Fruit fly (Drosophila melanogaster) whole organism, embryonic: Measurements from ENCODE around the gene nAChRalpha7.
A peak's percentile ranks its signal among the peaks of the same experiment; 100 is the strongest.

ENCODE experiments used
- Aef1 ChIP-seq: fragments of 200-800 bp; sonication (Bioruptor generic); IDR thresholded peaks from 3 replicates; pipeline ENCODE4 v1.3.6; 2022; ENCODE audit warnings: missing biosample characterization, missing genetic modification characterization
- Bgb ChIP-seq: fragments of 200-800 bp; sonication (Bioruptor generic); IDR thresholded peaks from 2 replicates; pipeline ENCODE4 v1.3.6; 2022; ENCODE audit warnings: missing biosample characterization, missing genetic modification characterization; ENCODE audit not compliant: partially characterized antibody
- CG13287 ChIP-seq: fragments of 200-800 bp; sonication (Bioruptor generic); IDR thresholded peaks from 2 replicates; pipeline ENCODE4 v1.3.6; 2022; ENCODE audit warnings: missing biosample characterization, missing genetic modification characterization; ENCODE audit not compliant: partially characterized antibody
- CG17829 ChIP-seq: fragments of 200-800 bp; optimal IDR thresholded peaks from 2 replicates; lab custom pipeline; 2019; ENCODE audit warnings: missing biosample characterization, mild to moderate bottlenecking, missing genetic modification characterization, moderate library complexity
- CG2116 ChIP-seq: fragments of 200-800 bp; sonication (Bioruptor generic); optimal IDR thresholded peaks from 3 replicates; lab custom pipeline; 2018; ENCODE audit warnings: missing biosample characterization, mild to moderate bottlenecking, missing genetic modification characterization
- CG2678 ChIP-seq: fragments of 200-800 bp; sonication (Bioruptor generic); optimal IDR thresholded peaks from 3 replicates; lab custom pipeline; 2019; ENCODE audit warnings: missing biosample characterization, mild to moderate bottlenecking, missing genetic modification characterization, moderate library complexity
- CG32532 ChIP-seq: fragments of 200-800 bp; sonication (Bioruptor generic); IDR thresholded peaks from 2 replicates; pipeline ENCODE4 v1.3.6; 2022; ENCODE audit warnings: missing biosample characterization, missing genetic modification characterization
- CG32767 ChIP-seq: fragments of 200-800 bp; sonication (Bioruptor generic); IDR thresholded peaks from 2 replicates; pipeline ENCODE4 v1.3.6; 2022; ENCODE audit warnings: missing biosample characterization, missing genetic modification characterization
- CG5245 ChIP-seq: fragments of 200-800 bp; sonication (Bioruptor generic); optimal IDR thresholded peaks from 3 replicates; lab custom pipeline; 2016; ENCODE audit warnings: missing biosample characterization, missing genetic modification characterization
- CG5953 ChIP-seq: fragments of 200-800 bp; sonication (Bioruptor generic); IDR thresholded peaks from 2 replicates; pipeline ENCODE4 v1.3.6; 2022; ENCODE audit warnings: missing biosample characterization, missing genetic modification characterization
- CG8281 ChIP-seq: fragments of 200-800 bp; sonication (Bioruptor generic); optimal IDR thresholded peaks from 2 replicates; lab custom pipeline; 2018; ENCODE audit warnings: missing biosample characterization, mild to moderate bottlenecking, missing genetic modification characterization, moderate library complexity
- CG8388 ChIP-seq: fragments of 200-800 bp; sonication (Bioruptor generic); optimal IDR thresholded peaks from 2 replicates; lab custom pipeline; 2019; ENCODE audit warnings: missing biosample characterization, mild to moderate bottlenecking, missing genetic modification characterization, moderate library complexity
- CG8924 ChIP-seq: fragments of 200-800 bp; optimal IDR thresholded peaks from 3 replicates; lab custom pipeline; 2019; ENCODE audit warnings: missing biosample characterization, mild to moderate bottlenecking, missing genetic modification characterization, moderate library complexity
- CG8944 ChIP-seq: fragments of 200-800 bp; sonication (Bioruptor generic); optimal IDR thresholded peaks from 3 replicates; lab custom pipeline; 2016; ENCODE audit warnings: missing biosample characterization, missing genetic modification characterization
- CG9609 ChIP-seq: fragments of 200-800 bp; sonication (Bioruptor generic); optimal IDR thresholded peaks from 3 replicates; lab custom pipeline; 2016; ENCODE audit warnings: missing biosample characterization, missing genetic modification characterization
- CG9797 ChIP-seq: fragments of 200-800 bp; sonication (Bioruptor generic); optimal IDR thresholded peaks from 3 replicates; lab custom pipeline; 2018; ENCODE audit warnings: missing biosample characterization, mild to moderate bottlenecking, missing genetic modification characterization
- CoRest ChIP-seq: fragments of 200-800 bp; sonication (Bioruptor generic); optimal IDR thresholded peaks from 3 replicates; lab custom pipeline; 2018; ENCODE audit warnings: missing biosample characterization, mild to moderate bottlenecking, missing genetic modification characterization, moderate library complexity
- Deaf1 ChIP-seq: fragments of 200-800 bp; optimal IDR thresholded peaks from 3 replicates; lab custom pipeline; 2019; ENCODE audit warnings: missing biosample characterization, mild to moderate bottlenecking, missing genetic modification characterization, moderate library complexity
- Doc2 ChIP-seq: fragments of 200-800 bp; sonication (Bioruptor generic); IDR thresholded peaks from 2 replicates; pipeline ENCODE4 v1.3.6; 2022; ENCODE audit warnings: missing biosample characterization, missing genetic modification characterization
- Dp ChIP-seq: fragments of 200-800 bp; sonication (Bioruptor generic); optimal IDR thresholded peaks from 2 replicates; lab custom pipeline; 2018; ENCODE audit warnings: missing biosample characterization, mild to moderate bottlenecking, missing genetic modification characterization, moderate library complexity
- Hmx ChIP-seq: fragments of 200-800 bp; sonication (Bioruptor generic); optimal IDR thresholded peaks from 2 replicates; lab custom pipeline; 2016; ENCODE audit warnings: missing biosample characterization, missing genetic modification characterization
- NC2β ChIP-seq: fragments of 200-800 bp; sonication (Bioruptor generic); optimal IDR thresholded peaks from 2 replicates; lab custom pipeline; 2016; ENCODE audit warnings: missing biosample characterization, missing genetic modification characterization
- Oaz ChIP-seq: fragments of 200-800 bp; sonication (Bioruptor generic); IDR thresholded peaks from 2 replicates; pipeline ENCODE4 v1.3.6; 2022; ENCODE audit warnings: missing biosample characterization, missing genetic modification characterization
- Optix ChIP-seq: fragments of 200-800 bp; sonication (Bioruptor generic); IDR thresholded peaks from 3 replicates; pipeline ENCODE4 v1.3.6; 2022; ENCODE audit warnings: missing biosample characterization, missing genetic modification characterization
- Rfx ChIP-seq: fragments of 200-800 bp; sonication (Bioruptor generic); IDR thresholded peaks from 2 replicates; pipeline ENCODE4 v1.3.6; 2022; ENCODE audit warnings: missing biosample characterization, missing genetic modification characterization
- Sox100B ChIP-seq: fragments of 200-800 bp; sonication (Bioruptor generic); optimal IDR thresholded peaks from 3 replicates; lab custom pipeline; 2018; ENCODE audit warnings: missing biosample characterization, mild to moderate bottlenecking, missing genetic modification characterization
- Ssrp ChIP-seq: fragments of 200-800 bp; sonication (Bioruptor generic); optimal IDR thresholded peaks from 2 replicates; lab custom pipeline; 2018; ENCODE audit warnings: missing biosample characterization, mild to moderate bottlenecking, missing genetic modification characterization, moderate library complexity
- Xbp1 ChIP-seq: fragments of 200-800 bp; sonication (Bioruptor generic); optimal IDR thresholded peaks from 3 replicates; lab custom pipeline; 2016; ENCODE audit warnings: missing biosample characterization, mild to moderate bottlenecking, missing genetic modification characterization
- abd-A ChIP-seq: fragments of 200-800 bp; sonication (Bioruptor generic); optimal IDR thresholded peaks from 3 replicates; lab custom pipeline; 2019; ENCODE audit warnings: missing biosample characterization, mild to moderate bottlenecking, missing genetic modification characterization, moderate library complexity
- aop ChIP-seq: fragments of 200-800 bp; sonication (Bioruptor generic); IDR thresholded peaks from 2 replicates; pipeline ENCODE4 v1.3.6; 2022; ENCODE audit warnings: missing biosample characterization, missing genetic modification characterization
- cg ChIP-seq: fragments of 200-800 bp; sonication (Bioruptor generic); optimal IDR thresholded peaks from 3 replicates; lab custom pipeline; 2019; ENCODE audit warnings: missing biosample characterization, mild to moderate bottlenecking, missing genetic modification characterization, moderate library complexity
- cwo ChIP-seq: fragments of 200-800 bp; sonication (Bioruptor generic); optimal IDR thresholded peaks from 3 replicates; lab custom pipeline; 2017; ENCODE audit warnings: missing biosample characterization, missing genetic modification characterization, mild to moderate bottlenecking, moderate library complexity, missing genetic modification reagents
- danr ChIP-seq: fragments of 200-800 bp; sonication (Bioruptor generic); IDR thresholded peaks from 2 replicates; pipeline ENCODE4 v1.3.6; 2022; ENCODE audit warnings: missing biosample characterization, missing genetic modification characterization
- disco-r ChIP-seq: fragments of 200-800 bp; sonication (Bioruptor generic); optimal IDR thresholded peaks from 2 replicates; lab custom pipeline; 2016; ENCODE audit warnings: missing biosample characterization, missing genetic modification characterization
- fu2 ChIP-seq: fragments of 200-800 bp; sonication (Bioruptor generic); optimal IDR thresholded peaks from 2 replicates; lab custom pipeline; 2016; ENCODE audit warnings: missing biosample characterization, missing genetic modification characterization
- gsb ChIP-seq: fragments of 200-800 bp; sonication (Bioruptor generic); IDR thresholded peaks from 2 replicates; pipeline ENCODE4 v1.3.6; 2022; ENCODE audit warnings: missing biosample characterization, missing genetic modification characterization
- ind ChIP-seq: fragments of 200-800 bp; sonication (Bioruptor generic); optimal IDR thresholded peaks from 3 replicates; lab custom pipeline; 2016; ENCODE audit warnings: missing biosample characterization, missing genetic modification characterization
- jumu ChIP-seq: fragments of 200-800 bp; sonication (Bioruptor generic); optimal IDR thresholded peaks from 3 replicates; lab custom pipeline; 2016; ENCODE audit warnings: missing biosample characterization, missing genetic modification characterization
- mam ChIP-seq: fragments of 200-800 bp; sonication (Bioruptor generic); optimal IDR thresholded peaks from 3 replicates; lab custom pipeline; 2016; ENCODE audit warnings: missing biosample characterization, missing genetic modification characterization
- nom ChIP-seq: fragments of 200-800 bp; sonication (Bioruptor generic); optimal IDR thresholded peaks from 2 replicates; lab custom pipeline; 2017; ENCODE audit warnings: missing biosample characterization, missing genetic modification characterization, mild to moderate bottlenecking, moderate library complexity, missing genetic modification reagents
- pho ChIP-seq: fragments of 200-800 bp; sonication (Bioruptor generic); optimal IDR thresholded peaks from 2 replicates; lab custom pipeline; 2016; ENCODE audit warnings: missing biosample characterization, missing genetic modification characterization
- prd ChIP-seq, 3 experiments: fragments of >200 bp in 2 of 3; fragments of 200-800 bp in 1 of 3; sonication (Bioruptor generic) in 1 of 3; optimal IDR thresholded peaks in 2 of 3; IDR thresholded peaks in 1 of 3; 2 replicates in 2 of 3; 3 replicates in 1 of 3; pipeline versions ENCODE4 v1.3.6 to Lab custom; 2017 to 2022; ENCODE audit warnings: missing biosample characterization in 1 of 3, missing genetic modification characterization in 1 of 3
- seq ChIP-seq: fragments of 200-800 bp; sonication (Bioruptor generic); IDR thresholded peaks from 2 replicates; pipeline ENCODE4 v1.3.6; 2022; ENCODE audit warnings: missing biosample characterization, missing genetic modification characterization
- sob ChIP-seq: fragments of 200-800 bp; sonication (Bioruptor generic); IDR thresholded peaks from 2 replicates; pipeline ENCODE4 v1.3.6; 2022; ENCODE audit warnings: missing biosample characterization, missing genetic modification characterization
- vnd ChIP-seq: fragments of 200-800 bp; sonication (Bioruptor generic); IDR thresholded peaks from 3 replicates; pipeline ENCODE4 v1.3.6; 2022; ENCODE audit warnings: missing biosample characterization, missing genetic modification characterization; ENCODE audit not compliant: partially characterized antibody
- zen2 ChIP-seq: fragments of 200-800 bp; sonication (Bioruptor generic); IDR thresholded peaks from 3 replicates; pipeline ENCODE4 v1.3.6; 2022; ENCODE audit warnings: missing biosample characterization, missing genetic modification characterization; ENCODE audit not compliant: partially characterized antibody
- zfh1 ChIP-seq: fragments of 200-800 bp; sonication (Bioruptor generic); IDR thresholded peaks from 3 replicates; pipeline ENCODE4 v1.3.6; 2022; ENCODE audit warnings: missing biosample characterization, missing genetic modification characterization
- zfh2 ChIP-seq: fragments of 200-800 bp; sonication (Bioruptor generic); optimal IDR thresholded peaks from 2 replicates; lab custom pipeline; 2016; ENCODE audit warnings: missing biosample characterization, missing genetic modification characterization

The nAChRalpha7 gene

dm6 chrX:19321820-19322708 is 26.2 kb downstream of the nAChRalpha7 start, which contains the start of gene out (continued):
- peak; percentile 79 for TF ChIP-seq CG2116 (GFP tag; lab: Kevin White, UChicago)
- TF ChIP-seq zfh2 = peak; percentile 81
- TF ChIP-seq NC2β (GFP tag; lab: Kevin White, UChicago) = peak; percentile 85
- peak; percentile 93 for TF ChIP-seq Aef1 (GFP tag; lab: Robert Waterston, UW)
- peak; percentile 85 for TF ChIP-seq nom (GFP tag; lab: Kevin White, UChicago)
- no peak for TF ChIP-seq aop (GFP tag; lab: Robert Waterston, UW)
- TF ChIP-seq CG8281 (tag; lab: Kevin White, UChicago) = peak; percentile 77
- TF ChIP-seq cwo (GFP tag; lab: Kevin White, UChicago) = peak; percentile 88
- peak; percentile 75 for TF ChIP-seq fu2
- peak; percentile 77 for TF ChIP-seq CG9609 (GFP tag; lab: Kevin White, UChicago)
- peak; percentile 96 for TF ChIP-seq CoRest (tag; lab: Kevin White, UChicago)
- TF ChIP-seq Deaf1 (tag; lab: Kevin White, UChicago) = peak; percentile 70
- TF ChIP-seq sob = peak; percentile 92
- peak; percentile 14 for TF ChIP-seq Dp (GFP tag; lab: Kevin White, UChicago)
- TF ChIP-seq Bgb (GFP tag; lab: Robert Waterston, UW) = peak; percentile 42; the same call in 1 of the 2 replicates
- TF ChIP-seq Hmx (GFP tag; lab: Kevin White, UChicago) = peak; percentile 74
- peak; percentile 41 for TF ChIP-seq CG9797
- TF ChIP-seq CG2678 (tag; lab: Kevin White, UChicago) = peak; percentile 96
- TF ChIP-seq cg = no peak
- peak; percentile 32 for TF ChIP-seq abd-A (tag; lab: Kevin White, UChicago)
- peak; percentile 94 for TF ChIP-seq Sox100B (GFP tag; lab: Kevin White, UChicago)
- no peak for TF ChIP-seq vnd (GFP tag; lab: Robert Waterston, UW)
- TF ChIP-seq CG32767 (GFP tag; lab: Robert Waterston, UW) = peak; percentile 95
- peak; percentile 93 for TF ChIP-seq CG8388 (GFP tag; lab: Kevin White, UChicago)
- TF ChIP-seq gsb (GFP tag; lab: Robert Waterston, UW) = peak; percentile 91
- TF ChIP-seq Ssrp (tag; lab: Kevin White, UChicago) = peak; percentile 93
- peak; percentile 92 for TF ChIP-seq ind
- peak; percentile 84 for TF ChIP-seq mam (GFP tag; lab: Kevin White, UChicago)
- TF ChIP-seq seq (GFP tag; lab: Robert Waterston, UW) = peak; percentile 96
- peak; percentile 54 for TF ChIP-seq disco-r (GFP tag; lab: Kevin White, UChicago)
- TF ChIP-seq Oaz = peak; percentile 89
- TF ChIP-seq danr (GFP tag; lab: Robert Waterston, UW) = peak; percentile 91
- peak; percentile 95 for TF ChIP-seq Rfx (GFP tag; lab: Robert Waterston, UW)
- peak; percentile 89 for TF ChIP-seq pho (GFP tag; lab: Kevin White, UChicago)
- TF ChIP-seq CG8924 (tag; lab: Kevin White, UChicago) = peak; percentile 95
- no peak for TF ChIP-seq prd (optimal IDR thresholded peaks at IDR 0.05; lab: Kevin White, UChicago)
- TF ChIP-seq prd (GFP tag; IDR thresholded peaks at IDR 0.05; lab: Robert Waterston, UW) = peak; percentile 97
- peak; percentile 78 for TF ChIP-seq CG8944 (GFP tag; lab: Kevin White, UChicago)
- peak; percentile 89 for TF ChIP-seq CG5245 (GFP tag; lab: Kevin White, UChicago)
- TF ChIP-seq Optix = peak; percentile 91
- TF ChIP-seq CG13287 (GFP tag; lab: Robert Waterston, UW) = peak; percentile 30; the same call in 1 of the 2 replicates
- peak; percentile 95 for TF ChIP-seq Xbp1 (GFP tag; lab: Kevin White, UChicago)
- TF ChIP-seq Doc2 = peak; percentile 46; the same call in 1 of the 2 replicates
- TF ChIP-seq CG5953 (GFP tag; lab: Robert Waterston, UW) = peak; percentile 85
- TF ChIP-seq CG17829 (tag; lab: Kevin White, UChicago) = peak; percentile 96
- TF ChIP-seq zen2 (GFP tag; lab: Robert Waterston, UW) = no peak
- peak; percentile 96 for TF ChIP-seq CG32532 (GFP tag; lab: Robert Waterston, UW)
- TF ChIP-seq zfh1 (GFP tag; lab: Robert Waterston, UW) = peak; percentile 96
- TF ChIP-seq jumu = peak; percentile 81
